Worm (Caenorhabditis elegans): ENCODE results near the gene fbxa-219.

ce11 chrIII:2314678-2315077, 23.5 kb downstream of the fbxa-219 start:
- TF ChIP-seq pes-1 (GFP tag; IDR thresholded peaks at IDR 0.05), result no peak
- peak; percentile 24 for TF ChIP-seq aly-1 (tag; optimal IDR thresholded peaks at IDR 0.05)
